Worm (Caenorhabditis elegans) whole organism, L4 larva: ENCODE data around the gene rps-21.

Experiments used
- F37D6.2 ChIP-seq: sonication (generic microtip); optimal IDR thresholded peaks from 2 replicates; lab custom pipeline; 2016; ENCODE audit warnings: mild to moderate bottlenecking, missing genetic modification characterization, missing compliant biosample characterization
- F44E2.7 ChIP-seq: fragments of 200-800 bp; sonication (Bioruptor generic); IDR thresholded peaks from 2 replicates; pipeline ENCODE4 v2.1.2; 2022; ENCODE audit warnings: missing genetic modification characterization, missing compliant biosample characterization
- F49E8.2 ChIP-seq: sonication (generic microtip); optimal IDR thresholded peaks from 2 replicates; lab custom pipeline; 2016; ENCODE audit warnings: missing compliant biosample characterization, mild to moderate bottlenecking, missing genetic modification characterization, borderline replicate concordance
- R02D3.7 ChIP-seq: fragments of 150-350 bp; sonication (generic microtip); optimal IDR thresholded peaks from 3 replicates; lab custom pipeline; 2014; ENCODE audit warnings: missing biosample characterization, missing genetic modification characterization
- Y105C5A.15 ChIP-seq: fragments of 200-800 bp; sonication (Bioruptor generic); IDR thresholded peaks from 2 replicates; pipeline ENCODE4 v1.3.6; 2022; ENCODE audit warnings: missing genetic modification characterization, missing compliant biosample characterization
- arid-1 ChIP-seq: fragments of 200-800 bp; sonication (Bioruptor generic); conservative IDR thresholded peaks from 2 replicates; pipeline ENCODE4 v1.3.6; 2022; ENCODE audit warnings: missing genetic modification reagents, missing genetic modification characterization, missing compliant biosample characterization
- attf-4 ChIP-seq: sonication (generic microtip); optimal IDR thresholded peaks from 3 replicates; lab custom pipeline; 2017; ENCODE audit warnings: missing biosample characterization, missing genetic modification characterization
- ceh-28 ChIP-seq: fragments of 150-350 bp; optimal IDR thresholded peaks from 2 replicates; lab custom pipeline; 2014; ENCODE audit warnings: missing biosample characterization, missing genetic modification reagents, missing genetic modification characterization
- ceh-32 ChIP-seq: sonication (generic microtip); optimal IDR thresholded peaks from 2 replicates; lab custom pipeline; 2016; ENCODE audit warnings: mild to moderate bottlenecking, missing genetic modification characterization, missing compliant biosample characterization; ENCODE audit not compliant: poor library complexity
- ceh-44 ChIP-seq: fragments of 200-800 bp; sonication (Bioruptor generic); IDR thresholded peaks from 2 replicates; pipeline ENCODE4 v1.3.6; 2022; ENCODE audit warnings: missing genetic modification reagents, missing genetic modification characterization, missing compliant biosample characterization
- ceh-62 ChIP-seq: sonication (generic microtip); optimal IDR thresholded peaks from 2 replicates; lab custom pipeline; 2017; ENCODE audit warnings: missing biosample characterization, missing genetic modification characterization
- ces-1 ChIP-seq: fragments of 150-350 bp; sonication (generic microtip); optimal IDR thresholded peaks from 4 replicates; lab custom pipeline; 2014; ENCODE audit warnings: missing biosample characterization, missing genetic modification reagents, missing genetic modification characterization
- daf-16 ChIP-seq, 3 experiments: sonication (generic microtip); optimal IDR thresholded peaks; 2 replicates each; lab custom pipeline; 2016 to 2017; ENCODE audit warnings: missing genetic modification characterization in 3 of 3, missing genetic modification reagents in 3 of 3, mild to moderate bottlenecking in 2 of 3, missing compliant biosample characterization in 2 of 3, missing biosample characterization in 1 of 3, moderate library complexity in 1 of 3
- daf-8 ChIP-seq: fragments of 200-800 bp; sonication (Bioruptor generic); IDR thresholded peaks from 2 replicates; pipeline ENCODE4 v1.3.6; 2022; ENCODE audit warnings: missing genetic modification characterization, missing compliant biosample characterization
- dmd-6 ChIP-seq: fragments of 200-800 bp; sonication (Bioruptor generic); IDR thresholded peaks from 2 replicates; pipeline ENCODE4 v1.3.6; 2022; ENCODE audit warnings: missing genetic modification reagents, missing genetic modification characterization, missing compliant biosample characterization
- dmd-9 ChIP-seq: fragments of 200-800 bp; sonication (Bioruptor generic); IDR thresholded peaks from 2 replicates; pipeline ENCODE4 v1.3.6; 2022; ENCODE audit warnings: missing genetic modification reagents, missing genetic modification characterization, missing compliant biosample characterization
- dpl-1 ChIP-seq: fragments of 150-350 bp; optimal IDR thresholded peaks from 2 replicates; lab custom pipeline; 2014; ENCODE audit warnings: missing biosample characterization, missing genetic modification reagents, missing genetic modification characterization
- egl-27 ChIP-seq: sonication (generic microtip); optimal IDR thresholded peaks from 3 replicates; lab custom pipeline; 2017; ENCODE audit warnings: missing biosample characterization, missing genetic modification reagents, missing genetic modification characterization
- fos-1 ChIP-seq: fragments of 150-350 bp; optimal IDR thresholded peaks from 2 replicates; lab custom pipeline; 2014; ENCODE audit warnings: missing biosample characterization, missing genetic modification characterization
- gei-8 ChIP-seq: fragments of 200-800 bp; sonication (Bioruptor generic); optimal IDR thresholded peaks from 2 replicates; lab custom pipeline; 2018; ENCODE audit warnings: mild to moderate bottlenecking, missing genetic modification characterization, missing compliant biosample characterization
- hif-1 ChIP-seq, 2 experiments: sonication (generic microtip); optimal IDR thresholded peaks; 2 replicates each; lab custom pipeline; 2016 to 2017; ENCODE audit warnings: missing compliant biosample characterization in 2 of 2, missing genetic modification characterization in 2 of 2, missing genetic modification reagents in 2 of 2, missing genotype in 2 of 2, mild to moderate bottlenecking in 1 of 2
- hlh-11 ChIP-seq: fragments of 200-800 bp; sonication (Bioruptor generic); optimal IDR thresholded peaks from 2 replicates; lab custom pipeline; 2018; ENCODE audit warnings: mild to moderate bottlenecking, missing genetic modification characterization, missing compliant biosample characterization
- hlh-30 ChIP-seq: sonication (generic microtip); optimal IDR thresholded peaks from 2 replicates; lab custom pipeline; 2017; ENCODE audit warnings: antibody characterized with exemption, mild to moderate bottlenecking, missing genetic modification characterization, missing compliant biosample characterization; ENCODE audit not compliant: insufficient read depth
- hmg-1.1 ChIP-seq: fragments of 200-800 bp; sonication (Bioruptor generic); IDR thresholded peaks from 2 replicates; pipeline ENCODE4 v1.3.6; 2022; ENCODE audit warnings: missing genetic modification reagents, missing genetic modification characterization, missing compliant biosample characterization
- jun-1 ChIP-seq: fragments of 150-350 bp; optimal IDR thresholded peaks from 2 replicates; lab custom pipeline; 2014; ENCODE audit warnings: missing biosample characterization, missing genetic modification reagents, missing genetic modification characterization
- lim-7 ChIP-seq: fragments of 200-800 bp; sonication (Bioruptor generic); IDR thresholded peaks from 2 replicates; pipeline ENCODE4 v1.3.6; 2022; ENCODE audit warnings: missing genetic modification characterization, missing compliant biosample characterization
- lin-29 ChIP-seq: fragments of 200-800 bp; sonication (Bioruptor generic); IDR thresholded peaks from 2 replicates; pipeline ENCODE4 v1.3.6; 2022; ENCODE audit warnings: missing genetic modification reagents, missing genetic modification characterization, missing compliant biosample characterization
- lsy-2 ChIP-seq, 2 experiments: fragments of 150-350 bp in 1 of 2; sonication (generic microtip) in 1 of 2; optimal IDR thresholded peaks; 2 replicates each; lab custom pipeline; 2014 to 2017; ENCODE audit warnings: missing biosample characterization in 2 of 2, missing genetic modification characterization in 2 of 2
- madf-5 ChIP-seq, 2 experiments: fragments of 200-800 bp; sonication (Bioruptor generic); IDR thresholded peaks; 2 replicates each; pipeline ENCODE4 v1.3.6; 2022; ENCODE audit warnings: missing compliant biosample characterization in 2 of 2, missing genetic modification characterization in 2 of 2
- mdl-1 ChIP-seq, 2 experiments: fragments of 150-350 bp in 1 of 2; sonication (generic microtip) in 1 of 2; optimal IDR thresholded peaks; 2 replicates each; lab custom pipeline; 2014 to 2017; ENCODE audit warnings: missing biosample characterization in 2 of 2, missing genetic modification characterization in 2 of 2
- mes-2 ChIP-seq: sonication (generic microtip); optimal IDR thresholded peaks from 2 replicates; lab custom pipeline; 2016; ENCODE audit warnings: missing genotype, mild to moderate bottlenecking, missing genetic modification characterization, missing compliant biosample characterization; ENCODE audit not compliant: poor library complexity, severe bottlenecking
- mxl-3 ChIP-seq: fragments of 200-800 bp; sonication (Bioruptor generic); optimal IDR thresholded peaks from 2 replicates; lab custom pipeline; 2018; ENCODE audit warnings: mild to moderate bottlenecking, missing genetic modification characterization, missing compliant biosample characterization
- nhr-10 ChIP-seq: fragments of 150-350 bp; optimal IDR thresholded peaks from 2 replicates; lab custom pipeline; 2014; ENCODE audit warnings: missing biosample characterization, missing genetic modification characterization
- nhr-102 ChIP-seq: sonication (generic microtip); optimal IDR thresholded peaks from 2 replicates; lab custom pipeline; 2016; ENCODE audit warnings: mild to moderate bottlenecking, missing genetic modification characterization, moderate library complexity, missing compliant biosample characterization
- nhr-11 ChIP-seq: fragments of 150-350 bp; optimal IDR thresholded peaks from 2 replicates; lab custom pipeline; 2014; ENCODE audit warnings: missing biosample characterization, missing genetic modification characterization
- nhr-25 ChIP-seq: sonication (generic microtip); optimal IDR thresholded peaks from 2 replicates; lab custom pipeline; 2017; ENCODE audit warnings: missing genetic modification characterization, mild to moderate bottlenecking, missing compliant biosample characterization, antibody characterized with exemption, moderate library complexity, borderline replicate concordance; ENCODE audit not compliant: insufficient read depth
- nhr-28 ChIP-seq: fragments of 150-350 bp; optimal IDR thresholded peaks from 2 replicates; lab custom pipeline; 2014; ENCODE audit warnings: missing biosample characterization, missing genetic modification characterization
- nhr-41 ChIP-seq: fragments of 200-800 bp; sonication (Bioruptor generic); IDR thresholded peaks from 2 replicates; pipeline ENCODE4 v1.3.6; 2022; ENCODE audit warnings: missing genetic modification reagents, missing genetic modification characterization, missing compliant biosample characterization
- nhr-48 ChIP-seq: sonication (generic microtip); optimal IDR thresholded peaks from 2 replicates; lab custom pipeline; 2016; ENCODE audit warnings: mild to moderate bottlenecking, missing genetic modification characterization, missing compliant biosample characterization
- nhr-76 ChIP-seq: fragments of 150-350 bp; optimal IDR thresholded peaks from 2 replicates; lab custom pipeline; 2014; ENCODE audit warnings: missing biosample characterization, missing genetic modification characterization
- set-16 ChIP-seq: fragments of 200-800 bp; sonication (Bioruptor generic); IDR thresholded peaks from 2 replicates; pipeline ENCODE4 v1.3.6; 2022; ENCODE audit warnings: missing genetic modification reagents, missing genetic modification characterization, missing compliant biosample characterization
- snpc-1.2 ChIP-seq: fragments of 200-800 bp; sonication (Bioruptor generic); IDR thresholded peaks from 2 replicates; pipeline ENCODE4 v1.3.6; 2022; ENCODE audit warnings: missing genetic modification reagents, missing genetic modification characterization, missing compliant biosample characterization
- snpc-4 ChIP-seq: fragments of 150-350 bp; optimal IDR thresholded peaks from 2 replicates; lab custom pipeline; 2014; ENCODE audit warnings: missing biosample characterization, missing genetic modification characterization
- spr-3 ChIP-seq: fragments of 200-800 bp; sonication (Bioruptor generic); optimal IDR thresholded peaks from 2 replicates; lab custom pipeline; 2018; ENCODE audit warnings: mild to moderate bottlenecking, missing genetic modification characterization, missing compliant biosample characterization
- tag-97 ChIP-seq: fragments of 200-800 bp; sonication (Bioruptor generic); IDR thresholded peaks from 2 replicates; pipeline ENCODE4 v1.3.6; 2022; ENCODE audit warnings: missing genetic modification characterization, missing compliant biosample characterization
- tra-1 ChIP-seq: fragments of 200-800 bp; sonication (Bioruptor generic); IDR thresholded peaks from 2 replicates; pipeline ENCODE4 v1.3.6; 2022; ENCODE audit warnings: missing genetic modification reagents, missing genetic modification characterization, missing compliant biosample characterization
- unc-130 ChIP-seq: sonication (generic microtip); optimal IDR thresholded peaks from 2 replicates; lab custom pipeline; 2016; ENCODE audit warnings: missing genetic modification reagents, missing genetic modification characterization, missing compliant biosample characterization
- zfp-2 ChIP-seq: sonication (generic microtip); optimal IDR thresholded peaks from 2 replicates; lab custom pipeline; 2016; ENCODE audit warnings: mild to moderate bottlenecking, missing genetic modification characterization, missing compliant biosample characterization
- zfp-3 ChIP-seq: fragments of 200-800 bp; sonication (Bioruptor generic); conservative IDR thresholded peaks from 2 replicates; pipeline ENCODE4 v1.3.6; 2022; ENCODE audit warnings: missing genetic modification reagents, missing genetic modification characterization, missing compliant biosample characterization
- ztf-7 ChIP-seq: fragments of 150-350 bp; optimal IDR thresholded peaks from 2 replicates; lab custom pipeline; 2014; ENCODE audit warnings: missing biosample characterization, missing genetic modification characterization

The rps-21 gene

DNA sequence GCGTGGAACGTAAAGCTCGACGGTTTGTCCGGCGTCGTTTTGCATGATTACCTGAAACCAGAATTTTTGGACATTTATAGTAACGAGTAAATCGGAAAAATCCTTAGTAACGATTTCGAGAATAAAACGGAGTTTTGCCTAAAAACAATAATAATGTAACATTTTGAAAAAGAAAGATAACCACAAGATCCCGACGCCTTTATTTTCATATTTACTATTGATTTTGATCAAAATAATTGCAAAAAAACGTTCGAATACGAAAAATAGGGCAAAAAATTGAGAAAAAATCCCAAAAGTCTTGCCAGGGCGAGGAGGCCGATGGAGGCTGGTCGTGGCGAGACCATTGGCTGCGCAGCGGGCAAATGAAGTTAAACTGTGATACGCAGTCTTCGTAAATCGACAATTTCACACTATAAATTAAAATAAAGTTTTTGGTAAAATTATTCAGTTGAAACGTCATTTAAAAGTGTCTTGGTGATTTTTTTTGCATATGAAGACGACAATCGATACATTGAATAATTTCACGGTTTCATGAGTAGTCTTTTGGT, at the start of gene rps-21:
Gene rps-21 (minus strand): TSS at position 51 of the 548 bp plus-strand sequence.
- TF ChIP-seq F49E8.2 (tag; lab: Kevin White, UChicago) (no peak), mdl-1 (tag; optimal IDR thresholded peaks at IDR 0.05; lab: Kevin White, UChicago) (peak; percentile 4 to 28), spr-3 (GFP tag; lab: Kevin White, UChicago) (no peak), nhr-25 (tag; lab: Kevin White, UChicago) (peak; percentile 49), ceh-62 (tag; lab: Kevin White, UChicago) (no peak), dmd-9 (GFP tag; lab: Robert Waterston, UW) (no peak), hlh-30 (peak; percentile 77), lsy-2 (tag; optimal IDR thresholded peaks at IDR 0.05; lab: Kevin White, UChicago) (peak; percentile 9 to 92), nhr-76 (no peak), ces-1 (GFP tag; lab: Kevin White, UChicago) (peak; percentile 67), mxl-3 (no peak), Y105C5A.15 (GFP tag; lab: Robert Waterston, UW) (no peak), unc-130 (peak; percentile 38), nhr-28 (peak; percentile 72), gei-8 (GFP tag; lab: Kevin White, UChicago) (no peak), hif-1 (tag; optimal IDR thresholded peaks at IDR 0.05; lab: Kevin White, UChicago) (peak in 1 of 2 experiments; percentile 63), daf-16 (GFP tag; optimal IDR thresholded peaks at IDR 0.05; lab: Kevin White, UChicago) (no peak), daf-16 (tag; optimal IDR thresholded peaks at IDR 0.05; lab: Kevin White, UChicago) (peak; percentile 16), nhr-41 (GFP tag; lab: Robert Waterston, UW) (no peak), set-16 (GFP tag; lab: Robert Waterston, UW) (no peak; the same call in 1 of the 2 replicates), F44E2.7 (GFP tag; lab: Robert Waterston, UW) (no peak), snpc-4 (tag; lab: Kevin White, UChicago) (no peak), tra-1 (GFP tag; lab: Robert Waterston, UW) (0 out of 2 replicates have a peak, but pooled peaks have one; percentile 30), daf-8 (no peak), madf-5 (GFP tag; IDR thresholded peaks at IDR 0.05; lab: Robert Waterston, UW) (no peak), ceh-44 (GFP tag; lab: Robert Waterston, UW) (no peak), fos-1 (tag; lab: Kevin White, UChicago) (no peak), R02D3.7 (peak; percentile 84), snpc-1.2 (no peak), mes-2 (peak; percentile 92), ceh-28 (no peak), nhr-11 (peak; percentile 91), nhr-102 (peak; percentile 15), nhr-10 (tag; lab: Kevin White, UChicago) (no peak), hlh-11 (peak; percentile 69), zfp-3 (GFP tag; lab: Robert Waterston, UW) (no peak), attf-4 (tag; lab: Kevin White, UChicago) (no peak), ceh-32 (no peak), hmg-1.1 (peak; percentile 81), jun-1 (tag; lab: Kevin White, UChicago) (no peak), tag-97 (GFP tag; lab: Robert Waterston, UW) (no peak), nhr-48 (tag; lab: Kevin White, UChicago) (peak; percentile 11), dmd-6 (GFP tag; lab: Robert Waterston, UW) (peak; percentile 53; the same call in 1 of the 2 replicates), zfp-2 (tag; lab: Kevin White, UChicago) (peak; percentile 94), F37D6.2 (tag; lab: Kevin White, UChicago) (peak; percentile 39), egl-27 (tag; lab: Kevin White, UChicago) (no peak), dpl-1 (GFP tag; lab: Kevin White, UChicago) (peak; percentile 82), lim-7 (GFP tag; lab: Robert Waterston, UW) (no peak), arid-1 (0 out of 2 replicates have a peak, but pooled peaks have one; percentile 23), ztf-7 (tag; lab: Kevin White, UChicago) (no peak), lin-29 (no peak)
